Worm (Caenorhabditis elegans) whole organism, late embryonic: ENCODE results near the gene C30H6.12.

Experiments used
- C38D4.7 ChIP-seq: fragments of 200-800 bp; sonication (Bioruptor generic); optimal IDR thresholded peaks from 2 replicates; lab custom pipeline; 2018; ENCODE audit warnings: mild to moderate bottlenecking, missing genetic modification characterization, moderate library complexity, missing compliant biosample characterization
- F13H6.1 ChIP-seq: sonication (generic microtip); optimal IDR thresholded peaks from 2 replicates; lab custom pipeline; 2016; ENCODE audit warnings: missing genetic modification characterization, missing compliant biosample characterization
- K02D7.2 ChIP-seq: sonication (generic microtip); optimal IDR thresholded peaks from 2 replicates; lab custom pipeline; 2017; ENCODE audit warnings: mild to moderate bottlenecking, missing genetic modification characterization, missing compliant biosample characterization
- T23F11.4 ChIP-seq: fragments of 200-800 bp; sonication (Bioruptor generic); optimal IDR thresholded peaks from 2 replicates; lab custom pipeline; 2018; ENCODE audit warnings: mild to moderate bottlenecking, missing genetic modification characterization, missing compliant biosample characterization
- Y22D7AL.16 ChIP-seq: sonication (generic microtip); optimal IDR thresholded peaks from 2 replicates; lab custom pipeline; 2016; ENCODE audit warnings: missing genetic modification characterization, missing compliant biosample characterization
- ceh-18 ChIP-seq: sonication (generic microtip); optimal IDR thresholded peaks from 2 replicates; lab custom pipeline; 2016; ENCODE audit warnings: missing genetic modification characterization, missing compliant biosample characterization
- ceh-19 ChIP-seq: fragments of 200-800 bp; sonication (Bioruptor generic); optimal IDR thresholded peaks from 2 replicates; lab custom pipeline; 2018; ENCODE audit warnings: mild to moderate bottlenecking, missing genetic modification characterization, missing compliant biosample characterization
- ceh-22 ChIP-seq: sonication (generic microtip); optimal IDR thresholded peaks from 2 replicates; lab custom pipeline; 2017; ENCODE audit warnings: missing biosample characterization, missing genetic modification characterization
- ceh-24 ChIP-seq: sonication (generic microtip); optimal IDR thresholded peaks from 2 replicates; lab custom pipeline; 2016; ENCODE audit warnings: mild to moderate bottlenecking, missing genetic modification characterization, missing compliant biosample characterization
- ceh-30 ChIP-seq: fragments of 150-350 bp; optimal IDR thresholded peaks from 2 replicates; lab custom pipeline; 2014; ENCODE audit warnings: missing biosample characterization, missing genetic modification characterization
- ceh-45 ChIP-seq: fragments of 200-800 bp; sonication (Bioruptor generic); IDR thresholded peaks from 2 replicates; pipeline ENCODE4 v1.3.6; 2022; ENCODE audit warnings: missing genetic modification reagents, missing genetic modification characterization, missing compliant biosample characterization
- ceh-6 ChIP-seq: fragments of 200-800 bp; sonication (Bioruptor generic); optimal IDR thresholded peaks from 2 replicates; lab custom pipeline; 2018; ENCODE audit warnings: mild to moderate bottlenecking, missing genetic modification characterization, missing compliant biosample characterization
- elt-2 ChIP-seq: sonication (generic microtip); optimal IDR thresholded peaks from 2 replicates; lab custom pipeline; 2016; ENCODE audit warnings: missing genetic modification reagents, missing genetic modification characterization, missing compliant biosample characterization
- ets-4 ChIP-seq: sonication (generic microtip); optimal IDR thresholded peaks from 2 replicates; lab custom pipeline; 2016; ENCODE audit warnings: missing genetic modification characterization, missing compliant biosample characterization
- eyg-1 ChIP-seq: sonication (generic microtip); optimal IDR thresholded peaks from 2 replicates; lab custom pipeline; 2016; ENCODE audit warnings: missing genotype, missing genetic modification characterization, missing compliant biosample characterization
- fkh-10 ChIP-seq: fragments of 150-350 bp; optimal IDR thresholded peaks from 2 replicates; lab custom pipeline; 2014; ENCODE audit warnings: missing biosample characterization, missing genetic modification reagents, missing genetic modification characterization
- fkh-6 ChIP-seq: sonication (generic microtip); optimal IDR thresholded peaks from 2 replicates; lab custom pipeline; 2016; ENCODE audit warnings: missing genetic modification characterization, missing compliant biosample characterization
- gmeb-2 ChIP-seq: sonication (generic microtip); optimal IDR thresholded peaks from 2 replicates; lab custom pipeline; 2016; ENCODE audit warnings: missing genetic modification characterization, inconsistent platforms, missing compliant biosample characterization
- hlh-13 ChIP-seq: fragments of 200-800 bp; sonication (Bioruptor generic); optimal IDR thresholded peaks from 2 replicates; lab custom pipeline; 2018; ENCODE audit warnings: mild to moderate bottlenecking, missing genetic modification characterization, missing compliant biosample characterization
- hlh-15 ChIP-seq: sonication (generic microtip); optimal IDR thresholded peaks from 2 replicates; lab custom pipeline; 2016; ENCODE audit warnings: missing genetic modification characterization, missing compliant biosample characterization
- hlh-6 ChIP-seq: sonication (generic microtip); optimal IDR thresholded peaks from 2 replicates; lab custom pipeline; 2016; ENCODE audit warnings: missing genotype, missing genetic modification characterization, missing compliant biosample characterization
- nhr-11 ChIP-seq: fragments of 150-350 bp; optimal IDR thresholded peaks from 2 replicates; lab custom pipeline; 2014; ENCODE audit warnings: missing biosample characterization, missing genetic modification characterization
- nhr-232 ChIP-seq: sonication (generic microtip); optimal IDR thresholded peaks from 2 replicates; lab custom pipeline; 2016; ENCODE audit warnings: missing genetic modification characterization, missing compliant biosample characterization
- npax-4 ChIP-seq: sonication (generic microtip); optimal IDR thresholded peaks from 2 replicates; lab custom pipeline; 2016; ENCODE audit warnings: missing genetic modification characterization, missing compliant biosample characterization
- pha-4 ChIP-seq: fragments of 150-350 bp; optimal IDR thresholded peaks from 2 replicates; lab custom pipeline; 2018; ENCODE audit warnings: missing biosample characterization, missing genetic modification reagents, missing genetic modification characterization
- pros-1 ChIP-seq: fragments of 150-350 bp; optimal IDR thresholded peaks from 2 replicates; lab custom pipeline; 2014; ENCODE audit warnings: missing biosample characterization, missing genetic modification reagents, missing genetic modification characterization
- sdc-2 ChIP-seq: sonication (generic microtip); optimal IDR thresholded peaks from 2 replicates; lab custom pipeline; 2016; ENCODE audit warnings: missing genotype, missing genetic modification characterization, missing compliant biosample characterization
- sox-2 ChIP-seq: fragments of 200-800 bp; sonication (Bioruptor generic); IDR thresholded peaks from 2 replicates; pipeline ENCODE4 v1.3.6; 2022; ENCODE audit warnings: missing genetic modification reagents, missing genetic modification characterization, missing compliant biosample characterization
- sox-4 ChIP-seq: sonication (generic microtip); optimal IDR thresholded peaks from 2 replicates; lab custom pipeline; 2017; ENCODE audit warnings: mild to moderate bottlenecking, missing genetic modification characterization, inconsistent platforms, missing compliant biosample characterization
- syd-9 ChIP-seq: sonication (generic microtip); optimal IDR thresholded peaks from 2 replicates; lab custom pipeline; 2016; ENCODE audit warnings: mild to moderate bottlenecking, missing genetic modification characterization, moderate library complexity, missing compliant biosample characterization
- unc-3 ChIP-seq, 2 experiments: fragments of 200-800 bp in 1 of 2; sonication (Bioruptor generic) in 1 of 2; sonication (generic microtip) in 1 of 2; conservative IDR thresholded peaks in 1 of 2; optimal IDR thresholded peaks in 1 of 2; 2 replicates each; pipeline versions ENCODE4 v1.3.6 to Lab custom; 2016 to 2022; ENCODE audit warnings: missing compliant biosample characterization in 2 of 2, missing genetic modification characterization in 2 of 2, missing genetic modification reagents in 1 of 2
- unc-42 ChIP-seq: sonication (generic microtip); optimal IDR thresholded peaks from 2 replicates; lab custom pipeline; 2016; ENCODE audit warnings: missing genotype, missing genetic modification characterization, missing compliant biosample characterization
- zip-5 ChIP-seq: sonication (generic microtip); optimal IDR thresholded peaks from 2 replicates; lab custom pipeline; 2016; ENCODE audit warnings: missing genetic modification characterization, missing compliant biosample characterization

Gene C30H6.12

DNA sequence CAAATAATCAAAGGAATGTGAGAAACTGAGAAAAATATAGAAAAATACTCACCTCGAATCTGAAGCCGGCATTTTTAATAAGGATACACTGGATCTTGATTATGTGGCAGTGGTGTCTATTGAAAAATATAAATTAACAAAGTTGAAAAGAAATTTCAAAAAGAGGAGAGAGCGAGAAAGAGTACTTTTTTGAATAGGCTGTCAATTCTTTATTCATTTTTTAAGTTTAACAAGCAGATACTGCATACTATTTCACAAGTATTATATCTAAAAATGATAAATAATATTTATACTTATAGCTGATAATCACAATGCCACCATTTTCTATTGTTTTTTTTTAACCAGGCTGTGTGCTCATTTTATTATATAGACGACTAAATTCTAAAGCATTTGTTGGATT is 34.6 kb downstream of the C30H6.12 start, which contains the start of gene npr-26:
npr-26 (minus strand) TSS at position 101 of the 400 bp plus-strand sequence.
- TF ChIP-seq unc-42 (no peak), Y22D7AL.16 (no peak), npax-4 (tag; lab: Kevin White, UChicago) (no peak), sox-2 (GFP tag; lab: Robert Waterston, UW) (no peak)

DNA sequence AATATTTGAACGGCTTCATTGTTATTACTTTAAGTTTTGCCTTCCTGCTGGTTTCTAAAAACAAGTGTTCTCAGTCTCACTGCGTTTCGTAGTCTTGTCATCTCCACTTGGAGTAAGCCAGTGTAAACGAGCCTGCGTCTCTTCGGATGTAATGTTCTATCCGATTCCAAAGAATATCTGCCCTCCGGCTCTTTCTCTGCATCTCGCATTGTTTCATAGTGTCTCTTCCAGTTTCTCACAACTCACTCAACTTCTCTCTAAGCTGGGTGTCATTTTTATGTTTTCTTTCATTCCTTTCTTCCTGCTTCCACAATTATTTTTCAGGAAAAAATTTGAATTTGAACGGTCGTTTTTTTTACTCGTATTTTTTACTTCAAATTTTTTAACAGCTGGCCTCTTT is 43.8 kb downstream of the C30H6.12 start:
- TF ChIP-seq fkh-10 (GFP tag; lab: Kevin White, UChicago) (no peak), pros-1 (no peak), sdc-2 (tag; lab: Kevin White, UChicago) (no peak), sox-2 (GFP tag; lab: Robert Waterston, UW) (no peak), ceh-22 (tag; lab: Kevin White, UChicago) (no peak), T23F11.4 (GFP tag; lab: Kevin White, UChicago) (no peak), F13H6.1 (no peak), nhr-11 (tag; lab: Kevin White, UChicago) (no peak), gmeb-2 (tag; lab: Kevin White, UChicago) (no peak), hlh-13 (no peak), unc-3 (GFP tag; conservative IDR thresholded peaks at IDR 0.05; lab: Robert Waterston, UW) (no peak), unc-3 (tag; optimal IDR thresholded peaks at IDR 0.05; lab: Kevin White, UChicago) (no peak), hlh-6 (no peak), ceh-45 (GFP tag; lab: Robert Waterston, UW) (no peak), nhr-232 (tag; lab: Kevin White, UChicago) (no peak), syd-9 (tag; lab: Kevin White, UChicago) (no peak)

DNA sequence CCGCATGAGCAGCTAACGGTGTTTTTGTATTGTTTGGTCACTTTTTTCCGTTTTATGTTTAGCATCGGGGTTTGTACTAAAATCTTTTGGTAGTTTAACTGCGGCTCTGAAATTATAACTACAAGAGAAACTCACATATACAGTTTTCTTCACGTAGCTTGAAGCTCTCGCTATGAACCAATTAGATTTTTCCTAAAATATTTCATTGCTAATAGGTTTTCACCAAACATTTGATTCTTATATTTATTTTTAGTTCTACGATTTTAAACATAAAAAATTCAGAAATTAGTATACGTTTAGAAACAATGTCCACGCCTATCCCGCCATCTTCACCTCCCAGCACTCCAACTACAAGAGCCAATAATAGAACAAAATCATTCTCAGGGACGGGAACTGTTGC is 44.3 kb downstream of the C30H6.12 start, which contains the start of gene C06A12.3:
C06A12.3 (plus strand) TSS at position 301 of the 400 bp plus-strand sequence.
- TF ChIP-seq sox-4 (no peak), sdc-2 (tag; lab: Kevin White, UChicago) (no peak), zip-5 (tag; lab: Kevin White, UChicago) (no peak), unc-42 (no peak), F13H6.1 (no peak), pros-1 (no peak), fkh-6 (tag; lab: Kevin White, UChicago) (no peak), K02D7.2 (tag; lab: Kevin White, UChicago) (no peak), nhr-232 (tag; lab: Kevin White, UChicago) (no peak), ets-4 (no peak), C38D4.7 (GFP tag; lab: Kevin White, UChicago) (no peak), ceh-24 (tag; lab: Kevin White, UChicago) (no peak), hlh-15 (tag; lab: Kevin White, UChicago) (no peak), syd-9 (tag; lab: Kevin White, UChicago) (no peak), ceh-30 (no peak), ceh-19 (GFP tag; lab: Kevin White, UChicago) (no peak), eyg-1 (no peak)

DNA sequence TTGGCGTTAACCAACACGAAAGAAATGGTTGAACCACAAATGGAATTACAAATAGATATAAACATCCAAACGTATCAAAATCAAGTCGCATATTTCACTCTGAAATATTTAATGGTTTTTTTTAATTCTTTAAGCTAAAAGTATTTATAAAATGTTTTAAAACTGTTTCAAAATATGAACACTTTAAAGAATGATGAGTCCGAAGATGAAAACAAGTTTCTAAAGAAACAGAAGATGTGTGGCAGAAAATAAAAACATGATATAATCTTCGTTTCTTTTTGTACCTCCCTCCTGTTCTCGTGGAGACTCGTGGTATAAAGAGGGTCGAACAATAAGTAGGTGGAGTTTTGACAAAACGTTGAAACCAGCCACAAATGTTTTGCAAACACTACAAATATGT is 48.1 kb downstream of the C30H6.12 start, which contains the start of gene lact-6:
lact-6 (minus strand) TSS at position 101 of the 400 bp plus-strand sequence.
- TF ChIP-seq pha-4 (tag; lab: Kevin White, UChicago): no peak
- TF ChIP-seq, all 69 proteins: peak for 0

DNA sequence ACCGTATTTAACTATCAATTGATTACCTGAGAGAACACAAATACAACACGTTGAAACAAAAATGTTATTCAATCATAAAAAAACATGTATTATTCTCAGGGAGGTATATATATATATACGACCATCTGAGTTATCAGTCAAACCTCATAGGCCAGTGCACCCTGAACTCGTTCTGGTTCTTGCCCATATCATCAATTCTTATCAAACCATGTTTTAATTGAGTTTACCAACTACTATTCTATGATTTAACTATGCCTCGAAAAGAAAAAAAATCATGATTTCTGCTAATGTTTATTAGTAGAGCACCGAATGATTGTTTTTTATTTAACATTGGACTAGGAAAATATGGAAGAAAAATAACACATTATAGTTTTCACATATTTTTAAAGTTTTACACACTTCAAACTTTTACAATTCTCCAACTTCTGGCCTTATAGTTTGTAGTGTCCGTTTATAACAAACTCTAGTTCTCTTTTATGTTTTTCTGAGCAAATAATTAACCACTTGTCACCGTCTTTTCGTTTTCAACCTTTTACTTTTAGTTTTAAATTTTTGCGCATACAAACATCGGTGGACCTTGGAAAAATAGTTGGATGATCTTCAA is 49.2 kb downstream of the C30H6.12 start:
- no peak for TF ChIP-seq ceh-18 (tag; lab: Kevin White, UChicago)
- TF ChIP-seq sdc-2 (tag; lab: Kevin White, UChicago): no peak
- TF ChIP-seq elt-2 (tag; lab: Kevin White, UChicago): peak; percentile 10
- no peak for TF ChIP-seq ceh-6 (GFP tag; lab: Kevin White, UChicago)
- no peak for TF ChIP-seq ceh-19 (GFP tag; lab: Kevin White, UChicago)
